Worm (Caenorhabditis elegans) whole organism, midembryonic: ENCODE data around the gene Y66D12A.7.

ENCODE experiments used
- flt-1 ChIP-seq: fragments of 200-800 bp; sonication (Bioruptor generic); IDR thresholded peaks from 2 replicates; pipeline ENCODE4 v1.3.6; 2022; ENCODE audit warnings: missing genetic modification characterization, missing compliant biosample characterization
- med-1 ChIP-seq: sonication (generic microtip); optimal IDR thresholded peaks from 2 replicates; lab custom pipeline; 2017; ENCODE audit warnings: missing genetic modification characterization, mild to moderate bottlenecking, missing compliant biosample characterization, antibody characterized with exemption, missing genetic modification reagents; ENCODE audit not compliant: insufficient read depth
- ztf-23 ChIP-seq: fragments of 200-800 bp; sonication (Bioruptor generic); IDR thresholded peaks from 2 replicates; pipeline ENCODE4 v1.3.6; 2022; ENCODE audit warnings: missing genetic modification reagents, missing genetic modification characterization, missing compliant biosample characterization

DNA sequence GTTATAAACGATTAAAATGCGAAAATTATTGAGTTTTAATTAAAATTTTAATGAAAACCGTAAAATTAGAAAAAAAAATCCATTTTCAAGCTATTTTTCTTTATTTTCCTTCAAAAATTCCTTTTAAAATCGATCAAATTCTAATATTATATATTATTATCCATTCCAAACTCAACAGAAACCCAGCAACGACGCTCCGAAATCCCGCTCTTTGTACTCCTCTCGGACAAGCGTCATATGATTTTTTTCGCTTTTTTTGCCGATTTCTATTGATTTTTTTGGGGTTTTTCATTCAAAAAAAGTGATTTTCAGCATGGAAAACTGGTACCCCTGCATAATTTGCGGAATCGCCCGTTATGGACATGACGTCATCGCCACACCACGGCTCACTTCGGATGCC, 36.2 kb upstream of the Y66D12A.7 start, which contains the start of gene ceh-91:
- TF ChIP-seq med-1 (GFP tag; lab: Kevin White, UChicago) (no peak), ztf-23 (GFP tag; lab: Robert Waterston, UW) (no peak), flt-1 (GFP tag; lab: Robert Waterston, UW) (no peak)
